Fruit fly (Drosophila melanogaster) whole organism, embryonic: ENCODE results near the gene CG14818.

Experiments used
- ATbp ChIP-seq: fragments of 200-800 bp; sonication (Bioruptor generic); optimal IDR thresholded peaks from 2 replicates; lab custom pipeline; 2017; ENCODE audit warnings: missing biosample characterization, mild to moderate bottlenecking, missing genetic modification characterization, missing genetic modification reagents
- Atf6 ChIP-seq: fragments of 200-800 bp; sonication (Bioruptor generic); IDR thresholded peaks from 2 replicates; pipeline ENCODE4 v1.3.6; 2022; ENCODE audit warnings: missing biosample characterization, missing genetic modification characterization
- CG10274 ChIP-seq: fragments of 200-800 bp; sonication (Bioruptor generic); optimal IDR thresholded peaks from 3 replicates; lab custom pipeline; 2017; ENCODE audit warnings: missing biosample characterization, mild to moderate bottlenecking, missing genetic modification characterization
- CG11085 ChIP-seq: fragments of 200-800 bp; sonication (Bioruptor generic); IDR thresholded peaks from 2 replicates; pipeline ENCODE4 v1.3.6; 2022; ENCODE audit warnings: missing biosample characterization, missing genetic modification characterization
- CG11504 ChIP-seq: fragments of 200-800 bp; sonication (Bioruptor generic); optimal IDR thresholded peaks from 3 replicates; lab custom pipeline; 2019; ENCODE audit warnings: missing biosample characterization, mild to moderate bottlenecking, missing genetic modification characterization, moderate library complexity
- CG12659 ChIP-seq: fragments of 200-800 bp; sonication (Bioruptor generic); optimal IDR thresholded peaks from 3 replicates; lab custom pipeline; 2017; ENCODE audit warnings: mild to moderate bottlenecking, missing biosample characterization, missing genetic modification reagents, missing genetic modification characterization
- CG1602 ChIP-seq: fragments of 200-800 bp; sonication (Bioruptor generic); optimal IDR thresholded peaks from 3 replicates; lab custom pipeline; 2016; ENCODE audit warnings: missing biosample characterization, missing genetic modification characterization
- CG1603 ChIP-seq: fragments of 200-800 bp; sonication (Bioruptor generic); optimal IDR thresholded peaks from 2 replicates; lab custom pipeline; 2019; ENCODE audit warnings: missing biosample characterization, mild to moderate bottlenecking, missing genetic modification characterization, moderate library complexity
- CG16813 ChIP-seq: fragments of 200-800 bp; sonication (Bioruptor generic); IDR thresholded peaks from 3 replicates; pipeline ENCODE4 v1.3.6; 2022; ENCODE audit warnings: missing biosample characterization, missing genetic modification characterization; ENCODE audit not compliant: partially characterized antibody
- CG2889 ChIP-seq: fragments of 200-800 bp; sonication (Bioruptor generic); IDR thresholded peaks from 3 replicates; pipeline ENCODE4 v1.3.6; 2022; ENCODE audit warnings: missing biosample characterization, missing genetic modification characterization
- CG30431 ChIP-seq: fragments of 200-800 bp; sonication (Bioruptor generic); optimal IDR thresholded peaks from 2 replicates; lab custom pipeline; 2017; ENCODE audit warnings: missing biosample characterization, missing genetic modification characterization
- CG4424 ChIP-seq: fragments of 200-800 bp; sonication (Bioruptor generic); optimal IDR thresholded peaks from 3 replicates; lab custom pipeline; 2016; ENCODE audit warnings: missing biosample characterization, missing genetic modification characterization
- CG6175 ChIP-seq: fragments of 200-800 bp; sonication (Bioruptor generic); IDR thresholded peaks from 3 replicates; pipeline ENCODE4 v1.3.6; 2022; ENCODE audit warnings: missing biosample characterization, missing genetic modification characterization
- CG6654 ChIP-seq: fragments of 200-800 bp; sonication (Bioruptor generic); optimal IDR thresholded peaks from 2 replicates; lab custom pipeline; 2017; ENCODE audit warnings: missing biosample characterization, mild to moderate bottlenecking, missing genetic modification characterization
- CG6791 ChIP-seq: fragments of 200-800 bp; sonication (Bioruptor generic); IDR thresholded peaks from 3 replicates; pipeline ENCODE4 v1.3.6; 2022; ENCODE audit warnings: missing biosample characterization, missing genetic modification characterization; ENCODE audit not compliant: partially characterized antibody
- CG6854 ChIP-seq: fragments of 200-800 bp; sonication (Bioruptor generic); optimal IDR thresholded peaks from 3 replicates; lab custom pipeline; 2017; ENCODE audit warnings: missing biosample characterization, mild to moderate bottlenecking, missing genetic modification characterization
- CG7928 ChIP-seq: fragments of 200-800 bp; sonication (Bioruptor generic); optimal IDR thresholded peaks from 2 replicates; lab custom pipeline; 2017; ENCODE audit warnings: missing biosample characterization, mild to moderate bottlenecking, missing genetic modification characterization
- CG8924 ChIP-seq: fragments of 200-800 bp; optimal IDR thresholded peaks from 3 replicates; lab custom pipeline; 2019; ENCODE audit warnings: missing biosample characterization, mild to moderate bottlenecking, missing genetic modification characterization, moderate library complexity
- CG9215 ChIP-seq: fragments of 200-800 bp; sonication (Bioruptor generic); IDR thresholded peaks from 2 replicates; pipeline ENCODE4 v1.3.6; 2022; ENCODE audit warnings: missing biosample characterization, missing genetic modification characterization
- CG9876 ChIP-seq: fragments of 200-800 bp; sonication (Bioruptor generic); optimal IDR thresholded peaks from 2 replicates; lab custom pipeline; 2016; ENCODE audit warnings: missing biosample characterization, missing genetic modification characterization
- CHES-1-like ChIP-seq: fragments of 200-800 bp; sonication (Bioruptor generic); optimal IDR thresholded peaks from 2 replicates; lab custom pipeline; 2016; ENCODE audit warnings: missing biosample characterization, missing genetic modification characterization
- Chrac-16 ChIP-seq: fragments of 200-800 bp; sonication (Bioruptor generic); optimal IDR thresholded peaks from 3 replicates; lab custom pipeline; 2016; ENCODE audit warnings: missing biosample characterization, missing genetic modification characterization
- D ChIP-seq, 2 experiments: fragments of 200-800 bp in 1 of 2; fragments of >200 bp in 1 of 2; sonication (Bioruptor generic) in 1 of 2; optimal IDR thresholded peaks; 2 replicates in 1 of 2; 3 replicates in 1 of 2; lab custom pipeline; 2017; ENCODE audit warnings: mild to moderate bottlenecking in 1 of 2, missing biosample characterization in 1 of 2, missing genetic modification characterization in 1 of 2, missing genetic modification reagents in 1 of 2
- Drgx ChIP-seq: fragments of 200-800 bp; sonication (Bioruptor generic); IDR thresholded peaks from 2 replicates; pipeline ENCODE4 v1.3.6; 2022; ENCODE audit warnings: missing biosample characterization, missing genetic modification characterization
- Ets65A ChIP-seq: fragments of 200-800 bp; sonication (Bioruptor generic); peaks from one replicate; lab custom pipeline; 2016; ENCODE audit warnings: missing biosample characterization, missing genetic modification characterization
- Gug ChIP-seq: fragments of 200-800 bp; sonication (Bioruptor generic); IDR thresholded peaks from 4 replicates; pipeline ENCODE4 v1.3.6; 2022; ENCODE audit warnings: missing biosample characterization, missing genetic modification characterization
- Hey ChIP-seq: fragments of 200-800 bp; sonication (Bioruptor generic); optimal IDR thresholded peaks from 3 replicates; lab custom pipeline; 2018; ENCODE audit warnings: missing biosample characterization, mild to moderate bottlenecking, missing genetic modification characterization
- Jarid2 ChIP-seq: fragments of 200-800 bp; sonication (Bioruptor generic); optimal IDR thresholded peaks from 3 replicates; lab custom pipeline; 2017; ENCODE audit warnings: mild to moderate bottlenecking, missing biosample characterization, missing genetic modification reagents, missing genetic modification characterization
- NfI ChIP-seq: fragments of 200-800 bp; sonication (Bioruptor generic); optimal IDR thresholded peaks from 3 replicates; lab custom pipeline; 2018; ENCODE audit warnings: missing biosample characterization, mild to moderate bottlenecking, missing genetic modification characterization, moderate library complexity
- Side ChIP-seq: fragments of 200-800 bp; sonication (Bioruptor generic); optimal IDR thresholded peaks from 2 replicates; lab custom pipeline; 2016; ENCODE audit warnings: missing biosample characterization, missing genetic modification characterization
- Six4 ChIP-seq: fragments of 200-800 bp; sonication (Bioruptor generic); optimal IDR thresholded peaks from 2 replicates; lab custom pipeline; 2016; ENCODE audit warnings: missing biosample characterization, missing genetic modification characterization
- Sox100B ChIP-seq: fragments of 200-800 bp; sonication (Bioruptor generic); optimal IDR thresholded peaks from 3 replicates; lab custom pipeline; 2018; ENCODE audit warnings: missing biosample characterization, mild to moderate bottlenecking, missing genetic modification characterization
- Sry-δ ChIP-seq: fragments of 200-800 bp; sonication (Bioruptor generic); optimal IDR thresholded peaks from 2 replicates; lab custom pipeline; 2016; ENCODE audit warnings: missing biosample characterization, missing genetic modification characterization
- Ssrp ChIP-seq: fragments of 200-800 bp; sonication (Bioruptor generic); optimal IDR thresholded peaks from 2 replicates; lab custom pipeline; 2018; ENCODE audit warnings: missing biosample characterization, mild to moderate bottlenecking, missing genetic modification characterization, moderate library complexity
- Stat92E ChIP-seq, 3 experiments: fragments of >200 bp in 2 of 3; fragments of 200-800 bp in 1 of 3; sonication (Bioruptor generic) in 1 of 3; optimal IDR thresholded peaks; 2 replicates each; lab custom pipeline; 2017 to 2019; ENCODE audit warnings: missing biosample characterization in 3 of 3, missing genetic modification characterization in 3 of 3, mild to moderate bottlenecking in 1 of 3, moderate library complexity in 1 of 3
- TFAM ChIP-seq: fragments of 200-800 bp; sonication (Bioruptor generic); optimal IDR thresholded peaks from 2 replicates; lab custom pipeline; 2017; ENCODE audit warnings: missing biosample characterization, missing genetic modification characterization, inconsistent platforms
- Vsx1 ChIP-seq: fragments of 200-800 bp; sonication (Bioruptor generic); optimal IDR thresholded peaks from 2 replicates; lab custom pipeline; 2017; ENCODE audit warnings: missing biosample characterization, mild to moderate bottlenecking, missing genetic modification characterization, missing genetic modification reagents
- YL-1 ChIP-seq: fragments of 200-800 bp; sonication (Bioruptor generic); optimal IDR thresholded peaks from 3 replicates; lab custom pipeline; 2017; ENCODE audit warnings: missing biosample characterization, mild to moderate bottlenecking, missing genetic modification characterization
- caup ChIP-seq: fragments of 200-800 bp; sonication (Bioruptor generic); optimal IDR thresholded peaks from 3 replicates; lab custom pipeline; 2017; ENCODE audit warnings: missing biosample characterization, mild to moderate bottlenecking, missing genetic modification characterization, moderate library complexity; ENCODE audit not compliant: severe bottlenecking
- chn ChIP-seq: fragments of 200-800 bp; sonication (Bioruptor generic); optimal IDR thresholded peaks from 2 replicates; lab custom pipeline; 2016; ENCODE audit warnings: missing biosample characterization, missing genetic modification characterization
- ems ChIP-seq: fragments of 200-800 bp; sonication (Bioruptor generic); optimal IDR thresholded peaks from 3 replicates; lab custom pipeline; 2016; ENCODE audit warnings: missing biosample characterization, missing genetic modification characterization
- grau ChIP-seq: fragments of 200-800 bp; optimal IDR thresholded peaks from 3 replicates; lab custom pipeline; 2019; ENCODE audit warnings: missing biosample characterization, mild to moderate bottlenecking, missing genetic modification characterization, moderate library complexity
- gro ChIP-seq: fragments of 200-800 bp; sonication (Bioruptor generic); optimal IDR thresholded peaks from 2 replicates; lab custom pipeline; 2016; ENCODE audit warnings: missing biosample characterization, missing genetic modification characterization
- her ChIP-seq: fragments of 200-800 bp; sonication (Bioruptor generic); optimal IDR thresholded peaks from 2 replicates; lab custom pipeline; 2016; ENCODE audit warnings: missing biosample characterization, missing genetic modification characterization
- hth ChIP-seq: fragments of >200 bp; optimal IDR thresholded peaks from 2 replicates; lab custom pipeline; 2017; ENCODE audit warnings: inconsistent platforms
- lola ChIP-seq, 3 experiments: fragments of >200 bp in 2 of 3; fragments of 200-800 bp in 1 of 3; sonication (Bioruptor generic) in 1 of 3; optimal IDR thresholded peaks; 2 replicates each; lab custom pipeline; 2017 to 2019; ENCODE audit warnings: missing biosample characterization in 3 of 3, missing genetic modification characterization in 3 of 3, mild to moderate bottlenecking in 1 of 3, moderate library complexity in 1 of 3
- otp ChIP-seq: fragments of 200-800 bp; sonication (Bioruptor generic); IDR thresholded peaks from 3 replicates; pipeline ENCODE4, ENCODE4 v1.3.6; 2022; ENCODE audit warnings: missing biosample characterization, missing genetic modification characterization
- run ChIP-seq: fragments of 200-800 bp; sonication (Bioruptor generic); optimal IDR thresholded peaks from 3 replicates; lab custom pipeline; 2018; ENCODE audit warnings: missing biosample characterization, mild to moderate bottlenecking, missing genetic modification characterization
- unpg ChIP-seq: fragments of 200-800 bp; sonication (Bioruptor generic); optimal IDR thresholded peaks from 3 replicates; lab custom pipeline; 2018; ENCODE audit warnings: missing biosample characterization, mild to moderate bottlenecking, missing genetic modification characterization, moderate library complexity

Gene CG14818

DNA sequence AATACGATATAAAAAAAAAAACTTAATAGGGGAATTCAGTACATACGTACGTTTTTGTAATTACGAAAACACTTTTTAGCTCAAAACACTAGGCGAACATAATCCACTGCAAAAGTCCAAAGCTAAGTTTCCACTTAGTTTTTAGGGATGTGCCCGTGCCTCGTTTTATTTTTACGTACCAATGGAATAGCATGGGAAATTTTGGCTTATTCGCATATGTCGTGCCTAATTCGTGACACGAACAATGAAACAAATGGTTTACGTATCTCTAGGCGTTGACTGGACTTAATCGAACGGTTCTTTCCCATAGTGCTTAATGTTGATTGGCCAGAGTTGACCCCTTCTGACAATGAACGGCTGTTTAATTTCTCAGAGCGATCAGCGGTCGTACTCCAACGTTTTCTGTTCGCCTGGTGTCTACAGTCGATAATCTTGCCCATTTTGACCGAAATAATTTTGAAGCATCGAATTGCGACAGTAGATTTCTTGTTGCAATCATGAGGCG is at the start of gene CG14818 (continued):
- TF ChIP-seq ATbp (GFP tag; lab: Kevin White, UChicago) = no peak
- peak in 1 of 3 experiments; percentile 46 for TF ChIP-seq lola (GFP tag; optimal IDR thresholded peaks at IDR 0.05; lab: Kevin White, UChicago)
- TF ChIP-seq CG16813 = peak; percentile 88
- TF ChIP-seq ems (GFP tag; lab: Kevin White, UChicago) = peak; percentile 38
- TF ChIP-seq CG11085 (GFP tag; lab: Robert Waterston, UW) = 0 out of 2 replicates have a peak, but pooled peaks have one; percentile 39
- peak; percentile 65 for TF ChIP-seq CG9215 (GFP tag; lab: Robert Waterston, UW)
- peak; percentile 72 for TF ChIP-seq caup (GFP tag; lab: Kevin White, UChicago)
- TF ChIP-seq CG11504 = no peak
- TF ChIP-seq Stat92E (GFP tag; optimal IDR thresholded peaks at IDR 0.05; lab: Kevin White, UChicago) = no peak
- TF ChIP-seq chn = peak; percentile 53
- peak; percentile 60 for TF ChIP-seq unpg
- TF ChIP-seq NfI (GFP tag; lab: Kevin White, UChicago) = peak; percentile 53
- TF ChIP-seq Ssrp = peak; percentile 24
- peak; percentile 65 for TF ChIP-seq CHES-1-like
- peak; percentile 63 for TF ChIP-seq CG1603
- no peak for TF ChIP-seq Jarid2
- no peak for TF ChIP-seq CG2889
- TF ChIP-seq Sry-δ = peak; percentile 88
- TF ChIP-seq Chrac-16 = peak; percentile 53
- TF ChIP-seq otp (GFP tag; lab: Robert Waterston, UW) = peak; percentile 56; the same call in 1 of the 3 replicates
- TF ChIP-seq CG12659 = peak; percentile 49
- TF ChIP-seq Hey (tag; lab: Kevin White, UChicago) = no peak
- TF ChIP-seq CG6791 (GFP tag; lab: Robert Waterston, UW) = peak; percentile 81
- peak; percentile 59; the same call in 1 of the 2 replicates for TF ChIP-seq Atf6 (GFP tag; lab: Robert Waterston, UW)
- TF ChIP-seq hth (lab: Kevin White, UChicago) = no peak
- TF ChIP-seq Gug = peak; percentile 67; the same call in 3 of the 4 replicates
- TF ChIP-seq CG6654 = peak; percentile 17
- peak; percentile 6 for TF ChIP-seq CG8924
- peak; percentile 50 for TF ChIP-seq CG4424 (GFP tag; lab: Kevin White, UChicago)
- TF ChIP-seq Sox100B (GFP tag; lab: Kevin White, UChicago) = no peak
- peak; percentile 97 for TF ChIP-seq Ets65A (GFP tag; lab: Kevin White, UChicago)
- TF ChIP-seq CG1602 (GFP tag; lab: Kevin White, UChicago) = peak; percentile 59
- peak; percentile 43 for TF ChIP-seq Drgx (GFP tag; lab: Robert Waterston, UW)
- peak; percentile 44 for TF ChIP-seq YL-1 (GFP tag; lab: Kevin White, UChicago)
- TF ChIP-seq CG7928 (GFP tag; lab: Kevin White, UChicago) = no peak
- TF ChIP-seq CG9876 (GFP tag; lab: Kevin White, UChicago) = peak; percentile 51
- TF ChIP-seq run (tag; lab: Kevin White, UChicago) = no peak
- TF ChIP-seq gro (GFP tag; lab: Kevin White, UChicago) = peak; percentile 42
- peak; percentile 36 for TF ChIP-seq her (GFP tag; lab: Kevin White, UChicago)
- no peak for TF ChIP-seq CG10274
- TF ChIP-seq Side (GFP tag; lab: Kevin White, UChicago) = peak; percentile 63
- no peak for TF ChIP-seq TFAM
- peak; percentile 51 for TF ChIP-seq grau
- peak; percentile 12 for TF ChIP-seq CG30431 (GFP tag; lab: Kevin White, UChicago)
- TF ChIP-seq Vsx1 (GFP tag; lab: Kevin White, UChicago) = no peak
- TF ChIP-seq CG6854 (GFP tag; lab: Kevin White, UChicago) = no peak
- TF ChIP-seq CG6175 (GFP tag; lab: Robert Waterston, UW) = no peak
- no peak for TF ChIP-seq D (optimal IDR thresholded peaks at IDR 0.05; lab: Kevin White, UChicago)
- TF ChIP-seq D (GFP tag; optimal IDR thresholded peaks at IDR 0.05; lab: Kevin White, UChicago) = peak; percentile 12
- TF ChIP-seq Six4 (GFP tag; lab: Kevin White, UChicago) = peak; percentile 15
